Worm (Caenorhabditis elegans): ENCODE data around the gene T03G6.7.

ce11 chrX:2590777-2591176, 3.1 kb upstream of the T03G6.7 start:
- TF ChIP-seq mec-3 (tag; optimal IDR thresholded peaks at IDR 0.05; ENCODE audit: borderline replicate concordance) (no peak), unc-86 (tag; optimal IDR thresholded peaks at IDR 0.05) (no peak), elt-2 (tag; optimal IDR thresholded peaks at IDR 0.05) (no peak), ceh-48 (tag; optimal IDR thresholded peaks at IDR 0.05) (no peak)

Measured in whole organism, late embryonic.